Worm (Caenorhabditis elegans) whole organism, midembryonic: Measurements from ENCODE around the gene C35A5.3.

Experiments
- T22C8.4 ChIP-seq: fragments of 200-800 bp; sonication (Bioruptor generic); IDR thresholded peaks from 2 replicates; pipeline ENCODE4 v1.3.6; 2022; ENCODE audit warnings: missing genetic modification characterization, missing compliant biosample characterization
- cog-1 ChIP-seq: sonication (generic microtip); optimal IDR thresholded peaks from 2 replicates; lab custom pipeline; 2016; ENCODE audit warnings: missing genetic modification characterization, missing compliant biosample characterization
- flt-1 ChIP-seq: fragments of 200-800 bp; sonication (Bioruptor generic); IDR thresholded peaks from 2 replicates; pipeline ENCODE4 v1.3.6; 2022; ENCODE audit warnings: missing genetic modification characterization, missing compliant biosample characterization
- klf-2 ChIP-seq: fragments of 200-800 bp; sonication (Bioruptor generic); conservative IDR thresholded peaks from 2 replicates; pipeline ENCODE4 v1.3.6; 2022; ENCODE audit warnings: missing genetic modification reagents, missing genetic modification characterization, missing compliant biosample characterization
- med-1 ChIP-seq: sonication (generic microtip); optimal IDR thresholded peaks from 2 replicates; lab custom pipeline; 2017; ENCODE audit warnings: missing genetic modification characterization, mild to moderate bottlenecking, missing compliant biosample characterization, antibody characterized with exemption, missing genetic modification reagents; ENCODE audit not compliant: insufficient read depth
- ref-1 ChIP-seq: fragments of 200-800 bp; sonication (Bioruptor generic); conservative IDR thresholded peaks from 2 replicates; pipeline ENCODE4 v1.3.6; 2022; ENCODE audit warnings: missing genetic modification reagents, missing genetic modification characterization, missing compliant biosample characterization
- tab-1 ChIP-seq: fragments of 200-800 bp; sonication (Bioruptor generic); IDR thresholded peaks from 2 replicates; pipeline ENCODE4 v1.3.6; 2022; ENCODE audit warnings: missing genetic modification characterization, missing compliant biosample characterization
- ztf-23 ChIP-seq: fragments of 200-800 bp; sonication (Bioruptor generic); IDR thresholded peaks from 2 replicates; pipeline ENCODE4 v1.3.6; 2022; ENCODE audit warnings: missing genetic modification reagents, missing genetic modification characterization, missing compliant biosample characterization
- ztf-29 ChIP-seq: fragments of 200-800 bp; sonication (Bioruptor generic); IDR thresholded peaks from 2 replicates; pipeline ENCODE4 v1.3.6; 2022; ENCODE audit warnings: missing genetic modification reagents, missing genetic modification characterization, missing compliant biosample characterization

C35A5.3 gene

ce11 chrV:10496733-10497132, 4.5 kb downstream of the C35A5.3 start, which contains the start of gene C35A5.4:
C35A5.4 (plus strand) TSS chrV:10497033.
- TF ChIP-seq flt-1 (GFP tag; lab: Robert Waterston, UW) (no peak), klf-2 (GFP tag; lab: Robert Waterston, UW) (no peak), ztf-29 (GFP tag; lab: Robert Waterston, UW) (no peak), med-1 (no peak), cog-1 (tag; lab: Kevin White, UChicago) (no peak), T22C8.4 (GFP tag; lab: Robert Waterston, UW) (no peak), tab-1 (GFP tag; lab: Robert Waterston, UW) (no peak)

ce11 chrV:10493150-10493549, 8.0 kb downstream of the C35A5.3 start, which contains the start of gene ugt-33:
ugt-33 (plus strand) TSS chrV:10493409.
- TF ChIP-seq ref-1 (GFP tag; lab: Robert Waterston, UW) (no peak), tab-1 (GFP tag; lab: Robert Waterston, UW) (no peak), cog-1 (tag; lab: Kevin White, UChicago) (no peak), flt-1 (GFP tag; lab: Robert Waterston, UW) (no peak)

- no peak for TF ChIP-seq klf-2 (GFP tag; lab: Robert Waterston, UW)
- no peak for TF ChIP-seq med-1
- TF ChIP-seq flt-1 (GFP tag; lab: Robert Waterston, UW): no peak
- no peak for TF ChIP-seq ztf-23 (GFP tag; lab: Robert Waterston, UW)
- no peak for TF ChIP-seq ref-1 (GFP tag; lab: Robert Waterston, UW)
- TF ChIP-seq ztf-29 (GFP tag; lab: Robert Waterston, UW): no peak
- TF ChIP-seq tab-1 (GFP tag; lab: Robert Waterston, UW): no peak
- TF ChIP-seq cog-1 (tag; lab: Kevin White, UChicago): no peak
- no peak for TF ChIP-seq T22C8.4 (GFP tag; lab: Robert Waterston, UW)
Measured at ce11 chrV:10491443-10491842, 9.8 kb downstream of the C35A5.3 start, which contains the start of gene aqp-5. aqp-5 (plus strand) TSS chrV:10491743.

ce11 chrV:10489998-10490397, 11.2 kb downstream of the C35A5.3 start, which contains the start of gene ncx-5:
ncx-5 (minus strand) TSS chrV:10490098.
- TF ChIP-seq ztf-23 (GFP tag; lab: Robert Waterston, UW): no peak
- no peak for TF ChIP-seq T22C8.4 (GFP tag; lab: Robert Waterston, UW)
- TF ChIP-seq med-1: no peak
- TF ChIP-seq cog-1 (tag; lab: Kevin White, UChicago): no peak
- no peak for TF ChIP-seq ref-1 (GFP tag; lab: Robert Waterston, UW)

ce11 chrV:10485389-10485788, 15.8 kb downstream of the C35A5.3 start:
- TF ChIP-seq ztf-23 (GFP tag; lab: Robert Waterston, UW) (no peak), flt-1 (GFP tag; lab: Robert Waterston, UW) (no peak), med-1 (no peak), ref-1 (GFP tag; lab: Robert Waterston, UW) (no peak), T22C8.4 (GFP tag; lab: Robert Waterston, UW) (no peak), ztf-29 (GFP tag; lab: Robert Waterston, UW) (no peak), cog-1 (tag; lab: Kevin White, UChicago) (no peak), klf-2 (GFP tag; lab: Robert Waterston, UW) (no peak), tab-1 (GFP tag; lab: Robert Waterston, UW) (no peak)

ce11 chrV:10484640-10485039, 16.6 kb downstream of the C35A5.3 start, which contains the start of gene Y32F6B.1:
Y32F6B.1 (minus strand) TSS chrV:10484740.
- TF ChIP-seq cog-1 (tag; lab: Kevin White, UChicago) (no peak), klf-2 (GFP tag; lab: Robert Waterston, UW) (no peak), ztf-29 (GFP tag; lab: Robert Waterston, UW) (no peak), ztf-23 (GFP tag; lab: Robert Waterston, UW) (no peak), T22C8.4 (GFP tag; lab: Robert Waterston, UW) (no peak), ref-1 (GFP tag; lab: Robert Waterston, UW) (no peak), flt-1 (GFP tag; lab: Robert Waterston, UW) (no peak), tab-1 (GFP tag; lab: Robert Waterston, UW) (no peak)

- TF ChIP-seq flt-1 (GFP tag; lab: Robert Waterston, UW) (no peak), ztf-23 (GFP tag; lab: Robert Waterston, UW) (no peak), ref-1 (GFP tag; lab: Robert Waterston, UW) (no peak), ztf-29 (GFP tag; lab: Robert Waterston, UW) (no peak), klf-2 (GFP tag; lab: Robert Waterston, UW) (no peak), tab-1 (GFP tag; lab: Robert Waterston, UW) (no peak), T22C8.4 (GFP tag; lab: Robert Waterston, UW) (no peak), cog-1 (tag; lab: Kevin White, UChicago) (no peak), med-1 (no peak)
Measured at ce11 chrV:10483995-10484394, 17.2 kb downstream of the C35A5.3 start.

ce11 chrV:10478097-10478828, 22.9 kb downstream of the C35A5.3 start, which contains the start of the genes crp-1 and Y32F6B.9:
crp-1 (plus strand) TSS chrV:10478564.
Y32F6B.9 (plus strand) TSS chrV:10478699.
- no peak for TF ChIP-seq ref-1 (GFP tag; lab: Robert Waterston, UW)
- TF ChIP-seq med-1: no peak
- no peak for TF ChIP-seq klf-2 (GFP tag; lab: Robert Waterston, UW)
- no peak for TF ChIP-seq flt-1 (GFP tag; lab: Robert Waterston, UW)
- TF ChIP-seq ztf-29 (GFP tag; lab: Robert Waterston, UW): no peak
- no peak for TF ChIP-seq ztf-23 (GFP tag; lab: Robert Waterston, UW)
- no peak for TF ChIP-seq T22C8.4 (GFP tag; lab: Robert Waterston, UW)
- no peak for TF ChIP-seq cog-1 (tag; lab: Kevin White, UChicago)
- no peak for TF ChIP-seq tab-1 (GFP tag; lab: Robert Waterston, UW)

ce11 chrV:10476864-10477443, 24.2 kb downstream of the C35A5.3 start:
- TF ChIP-seq ztf-29 (GFP tag; lab: Robert Waterston, UW): no peak
- no peak for TF ChIP-seq ref-1 (GFP tag; lab: Robert Waterston, UW)
- TF ChIP-seq med-1: no peak
- TF ChIP-seq tab-1 (GFP tag; lab: Robert Waterston, UW): no peak
- TF ChIP-seq klf-2 (GFP tag; lab: Robert Waterston, UW): no peak
- no peak for TF ChIP-seq flt-1 (GFP tag; lab: Robert Waterston, UW)
- no peak for TF ChIP-seq cog-1 (tag; lab: Kevin White, UChicago)
- TF ChIP-seq T22C8.4 (GFP tag; lab: Robert Waterston, UW): no peak
- no peak for TF ChIP-seq ztf-23 (GFP tag; lab: Robert Waterston, UW)
